Worm (Caenorhabditis elegans) whole organism, midembryonic: ENCODE data around the gene T22G5.1.

Source experiments
- T22C8.4 ChIP-seq: fragments of 200-800 bp; sonication (Bioruptor generic); IDR thresholded peaks from 2 replicates; pipeline ENCODE4 v1.3.6; 2022; ENCODE audit warnings: missing genetic modification characterization, missing compliant biosample characterization
- med-1 ChIP-seq: sonication (generic microtip); optimal IDR thresholded peaks from 2 replicates; lab custom pipeline; 2017; ENCODE audit warnings: missing genetic modification characterization, mild to moderate bottlenecking, missing compliant biosample characterization, antibody characterized with exemption, missing genetic modification reagents; ENCODE audit not compliant: insufficient read depth
- ztf-23 ChIP-seq: fragments of 200-800 bp; sonication (Bioruptor generic); IDR thresholded peaks from 2 replicates; pipeline ENCODE4 v1.3.6; 2022; ENCODE audit warnings: missing genetic modification reagents, missing genetic modification characterization, missing compliant biosample characterization

DNA sequence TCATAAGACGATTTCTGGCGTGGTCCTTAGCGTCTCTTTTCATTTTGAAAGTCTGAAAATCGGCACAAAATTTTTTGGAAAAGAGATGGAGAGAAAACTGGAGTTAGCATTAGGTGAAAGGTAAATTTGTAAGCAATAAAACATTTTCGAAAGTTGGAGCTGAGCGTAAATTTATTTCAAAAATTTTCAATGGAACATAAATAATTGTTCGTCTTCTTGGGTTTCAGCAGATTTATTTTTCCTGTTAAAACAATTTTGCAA, 32.2 kb downstream of the T22G5.1 start, which contains the start of gene C06B3.6:
- TF ChIP-seq ztf-23 (GFP tag; lab: Robert Waterston, UW) = no peak
- no peak for TF ChIP-seq T22C8.4 (GFP tag; lab: Robert Waterston, UW)
- no peak for TF ChIP-seq med-1 (GFP tag; lab: Kevin White, UChicago)
